Worm (Caenorhabditis elegans) whole organism, L2 larva: ENCODE results near the gene mrps-22.
A peak's percentile ranks its signal among the peaks of the same experiment; 100 is the strongest.

Experiments used
- C34F6.9 ChIP-seq: fragments of 150-350 bp; optimal IDR thresholded peaks from 2 replicates; lab custom pipeline; 2014; ENCODE audit warnings: missing biosample characterization, missing genetic modification characterization
- F13H6.1 ChIP-seq: sonication (generic microtip); optimal IDR thresholded peaks from 2 replicates; lab custom pipeline; 2016; ENCODE audit warnings: missing genetic modification characterization, missing compliant biosample characterization
- R02D3.7 ChIP-seq: fragments of 150-350 bp; optimal IDR thresholded peaks from 2 replicates; lab custom pipeline; 2014; ENCODE audit warnings: missing biosample characterization, missing genetic modification characterization
- Y55F3AM.14 ChIP-seq: fragments of 200-800 bp; sonication (Bioruptor generic); optimal IDR thresholded peaks from 2 replicates; lab custom pipeline; 2018; ENCODE audit warnings: mild to moderate bottlenecking, missing genetic modification characterization, missing compliant biosample characterization
- ZK546.5 ChIP-seq: sonication (generic microtip); optimal IDR thresholded peaks from 2 replicates; lab custom pipeline; 2017; ENCODE audit warnings: missing biosample characterization, missing genetic modification characterization
- alr-1 ChIP-seq: fragments of 150-350 bp; optimal IDR thresholded peaks from 2 replicates; lab custom pipeline; 2014; ENCODE audit warnings: missing biosample characterization, missing genetic modification characterization
- aly-2 ChIP-seq: fragments of 150-350 bp; optimal IDR thresholded peaks from 2 replicates; lab custom pipeline; 2014; ENCODE audit warnings: missing biosample characterization, missing genetic modification characterization
- ama-1 ChIP-seq: fragments of 150-350 bp; optimal IDR thresholded peaks from 2 replicates; lab custom pipeline; 2018; ENCODE audit warnings: inconsistent platforms
- blmp-1 ChIP-seq: sonication (generic microtip); optimal IDR thresholded peaks from 2 replicates; lab custom pipeline; 2017; ENCODE audit warnings: missing genetic modification characterization, mild to moderate bottlenecking, missing compliant biosample characterization, antibody characterized with exemption, moderate library complexity; ENCODE audit not compliant: insufficient read depth
- ceh-16 ChIP-seq: fragments of 150-350 bp; optimal IDR thresholded peaks from 2 replicates; lab custom pipeline; 2014; ENCODE audit warnings: missing biosample characterization, missing genetic modification characterization
- ceh-82 ChIP-seq: fragments of 150-350 bp; optimal IDR thresholded peaks from 2 replicates; lab custom pipeline; 2014; ENCODE audit warnings: missing biosample characterization, missing genetic modification characterization
- crh-2 ChIP-seq: sonication (generic microtip); optimal IDR thresholded peaks from 2 replicates; lab custom pipeline; 2017; ENCODE audit warnings: missing biosample characterization, missing genetic modification characterization
- dmd-4 ChIP-seq: sonication (generic microtip); optimal IDR thresholded peaks from 2 replicates; lab custom pipeline; 2017; ENCODE audit warnings: missing biosample characterization, missing genetic modification characterization
- egl-27 ChIP-seq: sonication (generic microtip); optimal IDR thresholded peaks from 3 replicates; lab custom pipeline; 2017; ENCODE audit warnings: missing biosample characterization, missing genetic modification reagents, missing genetic modification characterization
- elt-1 ChIP-seq: fragments of 150-350 bp; optimal IDR thresholded peaks from 2 replicates; lab custom pipeline; 2014; ENCODE audit warnings: missing biosample characterization, missing genetic modification characterization
- elt-3 ChIP-seq: sonication (generic microtip); optimal IDR thresholded peaks from 2 replicates; lab custom pipeline; 2017; ENCODE audit warnings: missing biosample characterization, missing genetic modification characterization
- fos-1 ChIP-seq: fragments of 150-350 bp; optimal IDR thresholded peaks from 2 replicates; lab custom pipeline; 2014; ENCODE audit warnings: missing biosample characterization, missing genetic modification characterization
- gmeb-1 ChIP-seq: fragments of 150-350 bp; optimal IDR thresholded peaks from 2 replicates; lab custom pipeline; 2014; ENCODE audit warnings: missing biosample characterization, missing genetic modification characterization
- lin-11 ChIP-seq: fragments of 150-350 bp; sonication (generic microtip); optimal IDR thresholded peaks from 2 replicates; lab custom pipeline; 2014; ENCODE audit warnings: missing biosample characterization, missing genetic modification characterization, inconsistent platforms, mixed read lengths
- lin-13 ChIP-seq: fragments of 150-350 bp; optimal IDR thresholded peaks from 2 replicates; lab custom pipeline; 2014; ENCODE audit warnings: missing biosample characterization, missing genetic modification reagents, missing genetic modification characterization
- lin-39 ChIP-seq: fragments of 150-350 bp; optimal IDR thresholded peaks from 2 replicates; lab custom pipeline; 2014; ENCODE audit warnings: missing biosample characterization, missing genetic modification reagents, missing genetic modification characterization
- lsy-2 ChIP-seq, 2 experiments: fragments of 150-350 bp in 1 of 2; sonication (generic microtip) in 1 of 2; optimal IDR thresholded peaks; 2 replicates each; lab custom pipeline; 2014 to 2017; ENCODE audit warnings: missing biosample characterization in 2 of 2, missing genetic modification characterization in 2 of 2
- mab-5 ChIP-seq: fragments of 150-350 bp; optimal IDR thresholded peaks from 2 replicates; lab custom pipeline; 2014; ENCODE audit warnings: missing biosample characterization, missing genetic modification characterization
- mbf-1 ChIP-seq: sonication (generic microtip); optimal IDR thresholded peaks from 2 replicates; lab custom pipeline; 2017; ENCODE audit warnings: missing biosample characterization, missing genetic modification characterization
- mdl-1 ChIP-seq, 2 experiments: fragments of 150-350 bp in 1 of 2; sonication (generic microtip) in 1 of 2; optimal IDR thresholded peaks; 2 replicates each; lab custom pipeline; 2017; ENCODE audit warnings: missing biosample characterization in 2 of 2, missing genetic modification characterization in 2 of 2
- nhr-10 ChIP-seq: sonication (generic microtip); optimal IDR thresholded peaks from 2 replicates; lab custom pipeline; 2017; ENCODE audit warnings: missing biosample characterization, missing genetic modification characterization
- nhr-11 ChIP-seq: fragments of 150-350 bp; optimal IDR thresholded peaks from 2 replicates; lab custom pipeline; 2014; ENCODE audit warnings: missing biosample characterization, missing genetic modification characterization
- nhr-12 ChIP-seq: fragments of 150-350 bp; optimal IDR thresholded peaks from 2 replicates; lab custom pipeline; 2014; ENCODE audit warnings: missing biosample characterization, missing genetic modification characterization
- nhr-129 ChIP-seq: fragments of 150-350 bp; optimal IDR thresholded peaks from 2 replicates; lab custom pipeline; 2014; ENCODE audit warnings: missing biosample characterization, missing genetic modification characterization
- nhr-21 ChIP-seq: fragments of 150-350 bp; optimal IDR thresholded peaks from 2 replicates; lab custom pipeline; 2014; ENCODE audit warnings: missing biosample characterization, missing genetic modification characterization
- nhr-23 ChIP-seq: fragments of 150-350 bp; optimal IDR thresholded peaks from 2 replicates; lab custom pipeline; 2014; ENCODE audit warnings: missing biosample characterization, missing genetic modification reagents, missing genetic modification characterization
- nhr-237 ChIP-seq: fragments of 150-350 bp; optimal IDR thresholded peaks from 2 replicates; lab custom pipeline; 2014; ENCODE audit warnings: missing biosample characterization, missing genetic modification characterization
- nhr-25 ChIP-seq: fragments of 150-350 bp; sonication (generic microtip); optimal IDR thresholded peaks from 3 replicates; lab custom pipeline; 2014; ENCODE audit warnings: missing biosample characterization, missing genetic modification characterization
- nhr-6 ChIP-seq: fragments of 150-350 bp; optimal IDR thresholded peaks from 2 replicates; lab custom pipeline; 2014; ENCODE audit warnings: missing biosample characterization, missing genetic modification characterization
- nhr-77 ChIP-seq: fragments of 150-350 bp; optimal IDR thresholded peaks from 2 replicates; lab custom pipeline; 2014; ENCODE audit warnings: missing biosample characterization, missing genetic modification characterization
- peb-1 ChIP-seq: fragments of 150-350 bp; optimal IDR thresholded peaks from 2 replicates; lab custom pipeline; 2014; ENCODE audit warnings: missing biosample characterization, missing genetic modification characterization
- sem-4 ChIP-seq: fragments of 150-350 bp; optimal IDR thresholded peaks from 2 replicates; lab custom pipeline; 2014; ENCODE audit warnings: missing biosample characterization, missing genetic modification reagents, missing genetic modification characterization
- skn-1 ChIP-seq: sonication (generic microtip); optimal IDR thresholded peaks from 2 replicates; lab custom pipeline; 2017; ENCODE audit warnings: missing biosample characterization, missing genetic modification characterization
- sma-3 ChIP-seq: sonication (generic microtip); optimal IDR thresholded peaks from 2 replicates; lab custom pipeline; 2016; ENCODE audit warnings: missing genetic modification reagents, missing genetic modification characterization, missing compliant biosample characterization
- sma-9 ChIP-seq, 2 experiments: fragments of 150-350 bp in 1 of 2; sonication (generic microtip) in 1 of 2; optimal IDR thresholded peaks; 2 replicates each; lab custom pipeline; 2014 to 2016; ENCODE audit warnings: missing genetic modification characterization in 2 of 2, mild to moderate bottlenecking in 1 of 2, missing biosample characterization in 1 of 2, missing compliant biosample characterization in 1 of 2, missing genetic modification reagents in 1 of 2, moderate library complexity in 1 of 2
- snpc-4 ChIP-seq: fragments of 150-350 bp; optimal IDR thresholded peaks from 2 replicates; lab custom pipeline; 2014; ENCODE audit warnings: missing biosample characterization, missing genetic modification characterization
- unc-39 ChIP-seq: fragments of 150-350 bp; optimal IDR thresholded peaks from 2 replicates; lab custom pipeline; 2014; ENCODE audit warnings: missing biosample characterization, missing genetic modification characterization
- unc-55 ChIP-seq: fragments of 150-350 bp; sonication (generic microtip); optimal IDR thresholded peaks from 3 replicates; lab custom pipeline; 2014; ENCODE audit warnings: missing biosample characterization, missing genetic modification reagents, missing genetic modification characterization
- unc-62 ChIP-seq: fragments of 150-350 bp; optimal IDR thresholded peaks from 2 replicates; lab custom pipeline; 2014; ENCODE audit warnings: missing biosample characterization, missing genetic modification reagents, missing genetic modification characterization
- zag-1 ChIP-seq: fragments of 150-350 bp; optimal IDR thresholded peaks from 2 replicates; lab custom pipeline; 2014; ENCODE audit warnings: missing biosample characterization, missing genetic modification characterization
- ztf-1 ChIP-seq: fragments of 200-800 bp; sonication (Bioruptor generic); conservative IDR thresholded peaks from 2 replicates; pipeline ENCODE4 v1.3.6; 2022; ENCODE audit warnings: missing genetic modification characterization, missing compliant biosample characterization
- ztf-11 ChIP-seq: sonication (generic microtip); optimal IDR thresholded peaks from 2 replicates; lab custom pipeline; 2017; ENCODE audit warnings: missing biosample characterization, missing genetic modification characterization
- ztf-4 ChIP-seq: fragments of 150-350 bp; optimal IDR thresholded peaks from 2 replicates; lab custom pipeline; 2014; ENCODE audit warnings: missing biosample characterization, missing genetic modification characterization

The mrps-22 gene

DNA sequence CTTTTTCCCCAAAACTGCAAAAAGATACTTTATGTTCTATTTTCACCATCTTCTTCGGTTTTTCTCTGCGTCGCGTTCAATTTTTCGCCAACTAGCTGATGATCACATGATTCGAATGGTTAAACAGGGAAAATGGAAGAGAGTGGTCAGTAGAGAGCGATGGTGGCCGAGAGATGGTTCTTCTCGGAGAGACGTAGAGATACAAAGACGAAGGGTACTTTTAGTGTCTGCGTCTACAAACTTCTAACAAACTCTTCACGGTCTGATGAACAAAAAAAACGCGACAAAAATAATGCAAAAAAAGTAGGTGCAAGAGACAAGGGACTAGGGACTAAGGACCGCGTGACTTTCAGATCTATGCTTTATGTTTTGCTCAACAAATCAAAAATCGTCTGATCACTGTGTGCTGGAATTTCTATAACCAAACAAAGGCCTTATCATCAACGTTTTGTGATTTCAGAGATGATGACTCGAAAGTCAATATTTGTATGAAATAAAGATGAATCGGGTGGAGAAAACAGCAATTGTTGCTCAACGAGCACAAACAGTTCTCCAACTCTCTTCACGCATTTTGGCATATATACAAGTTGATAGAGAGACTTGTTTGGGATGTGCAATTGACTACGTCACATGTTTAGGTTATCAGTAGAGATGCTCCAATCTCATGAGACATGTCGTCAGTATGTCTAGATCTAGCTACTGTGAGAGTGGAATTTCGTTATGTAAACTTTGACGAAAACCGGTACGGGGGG, 30.3 kb upstream of the mrps-22 start:
- peak; percentile 83 for TF ChIP-seq ceh-16 (tag; lab: Kevin White, UChicago)
- TF ChIP-seq crh-2 (tag; lab: Kevin White, UChicago): peak; percentile 98
- peak; percentile 97 for TF ChIP-seq nhr-21 (tag; lab: Kevin White, UChicago)
- peak; percentile 88 for TF ChIP-seq egl-27 (tag; lab: Kevin White, UChicago)
- no peak for TF ChIP-seq elt-3 (tag; lab: Kevin White, UChicago)
- TF ChIP-seq elt-1: no peak
- TF ChIP-seq nhr-6 (tag; lab: Kevin White, UChicago): peak; percentile 96
- peak; percentile 95 for TF ChIP-seq F13H6.1 (tag; lab: Kevin White, UChicago)
- TF ChIP-seq nhr-77 (tag; lab: Kevin White, UChicago): peak; percentile 19
- TF ChIP-seq skn-1: peak; percentile 53
- no peak for TF ChIP-seq R02D3.7 (tag; lab: Kevin White, UChicago)
- TF ChIP-seq lin-11 (tag; lab: Kevin White, UChicago): peak; percentile 88
- TF ChIP-seq snpc-4: peak; percentile 61
- peak; percentile 97 for TF ChIP-seq nhr-129 (tag; lab: Kevin White, UChicago)
- TF ChIP-seq Y55F3AM.14: peak; percentile 78
- TF ChIP-seq mbf-1 (tag; lab: Kevin White, UChicago): no peak
- peak; percentile 84 for TF ChIP-seq lin-13
- peak; percentile 92 for TF ChIP-seq ama-1 (lab: Kevin White, UChicago)
- TF ChIP-seq mdl-1 (tag; optimal IDR thresholded peaks at IDR 0.05; lab: Kevin White, UChicago): peak; percentile 84 to 92
- peak; percentile 97 for TF ChIP-seq sma-3 (GFP tag; lab: Kevin White, UChicago)
- TF ChIP-seq mab-5 (tag; lab: Kevin White, UChicago): peak; percentile 70
- TF ChIP-seq sma-9 (GFP tag; optimal IDR thresholded peaks at IDR 0.05; lab: Kevin White, UChicago): peak; percentile 98
- TF ChIP-seq sma-9 (tag; optimal IDR thresholded peaks at IDR 0.05; lab: Kevin White, UChicago): no peak
- no peak for TF ChIP-seq peb-1 (tag; lab: Kevin White, UChicago)
- TF ChIP-seq nhr-23 (tag; lab: Kevin White, UChicago): no peak
- peak; percentile 1 for TF ChIP-seq ceh-82 (tag; lab: Kevin White, UChicago)
- TF ChIP-seq blmp-1 (tag; lab: Kevin White, UChicago): peak; percentile 68
- peak; percentile 97 for TF ChIP-seq ztf-4 (tag; lab: Kevin White, UChicago)
- TF ChIP-seq sem-4 (tag; lab: Kevin White, UChicago): peak; percentile 96
- TF ChIP-seq nhr-12 (tag; lab: Kevin White, UChicago): peak; percentile 41
- TF ChIP-seq aly-2 (tag; lab: Kevin White, UChicago): no peak
- no peak for TF ChIP-seq lin-39 (tag; lab: Kevin White, UChicago)
- TF ChIP-seq nhr-11 (tag; lab: Kevin White, UChicago): no peak
- peak; percentile 98 for TF ChIP-seq C34F6.9
- peak; percentile 93 for TF ChIP-seq unc-55 (GFP tag; lab: Kevin White, UChicago)
- TF ChIP-seq gmeb-1 (tag; lab: Kevin White, UChicago): peak; percentile 87
- TF ChIP-seq unc-39 (tag; lab: Kevin White, UChicago): no peak
- TF ChIP-seq ztf-11: no peak
- no peak for TF ChIP-seq alr-1 (tag; lab: Kevin White, UChicago)
- peak; percentile 88 for TF ChIP-seq fos-1 (tag; lab: Kevin White, UChicago)
- TF ChIP-seq nhr-10 (tag; lab: Kevin White, UChicago): peak; percentile 10
- no peak for TF ChIP-seq ztf-1 (GFP tag; lab: Robert Waterston, UW)
- no peak for TF ChIP-seq nhr-237 (tag; lab: Kevin White, UChicago)
- TF ChIP-seq dmd-4 (tag; lab: Kevin White, UChicago): no peak
- TF ChIP-seq unc-62 (GFP tag; lab: Kevin White, UChicago): peak; percentile 61
- TF ChIP-seq ZK546.5 (tag; lab: Kevin White, UChicago): no peak
- TF ChIP-seq lsy-2 (tag; optimal IDR thresholded peaks at IDR 0.05; lab: Kevin White, UChicago): peak; percentile 75 to 94
- peak; percentile 98 for TF ChIP-seq nhr-25
- peak; percentile 69 for TF ChIP-seq zag-1
- TF ChIP-seq, all 48 proteins: peak for 32
